Worm (Caenorhabditis elegans) whole organism, early embryonic: ENCODE results near the gene xbx-5.
"Not testable (repeated sequence)": the region's sequence is repeated elsewhere in the genome, so short reads cannot be mapped to it uniquely, and the experiment has no call there.

Source experiments
- B0310.2 ChIP-seq: sonication (generic microtip); optimal IDR thresholded peaks from 2 replicates; lab custom pipeline; 2016; ENCODE audit warnings: mild to moderate bottlenecking, missing genetic modification characterization, missing compliant biosample characterization
- F13C5.2 ChIP-seq: sonication (generic microtip); optimal IDR thresholded peaks from 2 replicates; lab custom pipeline; 2017; ENCODE audit warnings: mild to moderate bottlenecking, missing genetic modification characterization, inconsistent platforms, missing compliant biosample characterization
- aly-1 ChIP-seq: sonication (generic microtip); optimal IDR thresholded peaks from 2 replicates; lab custom pipeline; 2016; ENCODE audit warnings: missing genetic modification characterization, missing compliant biosample characterization
- ama-1 ChIP-seq: fragments of 150-350 bp; optimal IDR thresholded peaks from 2 replicates; lab custom pipeline; 2014
- ceh-13 ChIP-seq: fragments of 200-800 bp; sonication (Bioruptor generic); optimal IDR thresholded peaks from 2 replicates; lab custom pipeline; 2018; ENCODE audit warnings: mild to moderate bottlenecking, missing genetic modification characterization, missing compliant biosample characterization
- ceh-36 ChIP-seq: sonication (generic microtip); optimal IDR thresholded peaks from 2 replicates; lab custom pipeline; 2016; ENCODE audit warnings: missing genetic modification characterization, inconsistent platforms, missing compliant biosample characterization
- ets-7 ChIP-seq: sonication (generic microtip); optimal IDR thresholded peaks from 2 replicates; lab custom pipeline; 2016; ENCODE audit warnings: missing genotype, missing genetic modification characterization, missing compliant biosample characterization
- flt-1 ChIP-seq: fragments of 200-800 bp; sonication (Bioruptor generic); IDR thresholded peaks from 2 replicates; pipeline ENCODE4 v1.3.6; 2022; ENCODE audit warnings: missing genetic modification characterization, missing compliant biosample characterization
- hmbx-1 ChIP-seq: sonication (generic microtip); optimal IDR thresholded peaks from 2 replicates; lab custom pipeline; 2016; ENCODE audit warnings: mild to moderate bottlenecking, missing genetic modification characterization, missing compliant biosample characterization
- hmg-4 ChIP-seq: fragments of 200-800 bp; sonication (Bioruptor generic); optimal IDR thresholded peaks from 2 replicates; lab custom pipeline; 2018; ENCODE audit warnings: mild to moderate bottlenecking, missing genetic modification characterization, missing compliant biosample characterization
- hnd-1 ChIP-seq: sonication (generic microtip); optimal IDR thresholded peaks from 2 replicates; lab custom pipeline; 2016; ENCODE audit warnings: missing genetic modification characterization, missing compliant biosample characterization
- pes-1 ChIP-seq: fragments of 200-800 bp; sonication (Bioruptor generic); IDR thresholded peaks from 2 replicates; pipeline ENCODE4 v1.3.6; 2022; ENCODE audit warnings: missing genetic modification reagents, missing genetic modification characterization, missing compliant biosample characterization
- scrt-1 ChIP-seq: fragments of 200-800 bp; sonication (Bioruptor generic); IDR thresholded peaks from 2 replicates; pipeline ENCODE4 v1.3.6; 2022; ENCODE audit warnings: missing genetic modification characterization, missing compliant biosample characterization
- sea-1 ChIP-seq: fragments of 200-800 bp; sonication (Bioruptor generic); conservative IDR thresholded peaks from 2 replicates; pipeline ENCODE4 v1.3.6; 2022; ENCODE audit warnings: missing genetic modification characterization, missing compliant biosample characterization
- tbx-11 ChIP-seq: fragments of 200-800 bp; sonication (Bioruptor generic); IDR thresholded peaks from 2 replicates; pipeline ENCODE4 v1.3.6; 2022; ENCODE audit warnings: missing genetic modification characterization, missing compliant biosample characterization
- tbx-37 ChIP-seq: fragments of 200-800 bp; sonication (Bioruptor generic); conservative IDR thresholded peaks from 2 replicates; pipeline ENCODE4 v1.3.6; 2022; ENCODE audit warnings: missing genetic modification reagents, missing genetic modification characterization, missing compliant biosample characterization
- tra-4 ChIP-seq: sonication (generic microtip); optimal IDR thresholded peaks from 2 replicates; lab custom pipeline; 2017; ENCODE audit warnings: missing genetic modification characterization, missing compliant biosample characterization

The xbx-5 gene

DNA sequence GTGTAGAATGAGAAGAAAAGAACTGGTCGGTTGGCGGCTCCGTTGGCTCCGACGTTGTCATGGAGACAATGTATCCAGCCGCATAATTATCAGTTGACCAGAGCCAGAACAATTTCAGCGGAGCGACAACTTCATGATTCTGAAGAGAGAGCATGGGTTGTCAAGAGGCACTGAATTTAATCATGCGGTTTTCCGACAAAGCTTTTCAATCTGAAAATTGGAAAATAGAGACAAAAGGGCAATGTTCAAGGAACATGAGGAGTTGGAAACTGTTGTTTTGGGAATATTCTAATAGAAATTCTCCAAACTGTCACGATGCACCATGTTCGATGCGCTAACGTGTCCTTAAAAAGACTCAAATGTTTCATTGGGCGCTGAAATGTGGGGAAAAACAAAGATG, at the start of gene xbx-5:
Gene xbx-5 (minus strand): TSS at position 56 of the 400 bp plus-strand sequence.
- no peak for TF ChIP-seq tra-4 (tag; lab: Kevin White, UChicago)
- TF ChIP-seq aly-1, result no peak
- no peak for TF ChIP-seq F13C5.2 (tag; lab: Kevin White, UChicago)
- no peak for TF ChIP-seq hmbx-1
- TF ChIP-seq hnd-1 (tag; lab: Kevin White, UChicago), result no peak
- TF ChIP-seq ets-7, result no peak
- TF ChIP-seq ceh-13 (GFP tag; lab: Kevin White, UChicago), result no peak
- TF ChIP-seq tbx-37 (GFP tag; lab: Robert Waterston, UW), result no peak
- no peak for TF ChIP-seq flt-1 (GFP tag; lab: Robert Waterston, UW)

ce11 chrIII:3852030-3852579, 47.8 kb upstream of the xbx-5 start, which contains the start of gene cyp-25A4:
cyp-25A4 (minus strand) TSS chrIII:3852080.
- not testable (repeated sequence) for TF ChIP-seq hmg-4 (GFP tag; lab: Kevin White, UChicago); ceh-13 (GFP tag; lab: Kevin White, UChicago); ceh-36 (tag; lab: Kevin White, UChicago)

ce11 chrIII:3844746-3845145, 40.5 kb upstream of the xbx-5 start, which contains the start of gene maph-1.3:
maph-1.3 (plus strand) TSS chrIII:3844893.
- TF ChIP-seq hmbx-1; F13C5.2 (tag; lab: Kevin White, UChicago); B0310.2 (tag; lab: Kevin White, UChicago): not testable (repeated sequence)

- TF ChIP-seq tbx-11 (GFP tag; lab: Robert Waterston, UW); flt-1 (GFP tag; lab: Robert Waterston, UW); ama-1 (lab: Kevin White, UChicago): not testable (repeated sequence)
Measured at ce11 chrIII:3843514-3843913, 39.2 kb upstream of the xbx-5 start, which contains the start of gene C36A4.4. C36A4.4 (minus strand) TSS chrIII:3843614.

ce11 chrIII:3840279-3840678, 36.0 kb upstream of the xbx-5 start, which contains the start of gene C36A4.11:
C36A4.11 (plus strand) TSS chrIII:3840579.
- not testable (repeated sequence) for TF ChIP-seq ets-7; ceh-13 (GFP tag; lab: Kevin White, UChicago); tbx-37 (GFP tag; lab: Robert Waterston, UW)

- no peak for TF ChIP-seq hmg-4 (GFP tag; lab: Kevin White, UChicago)
- TF ChIP-seq B0310.2 (tag; lab: Kevin White, UChicago), result no peak
- TF ChIP-seq sea-1 (GFP tag; lab: Robert Waterston, UW), result no peak
- TF ChIP-seq tra-4 (tag; lab: Kevin White, UChicago), result no peak
Measured at ce11 chrIII:3839635-3840034, 35.4 kb upstream of the xbx-5 start, which contains the start of gene cyp-25A3. cyp-25A3 (minus strand) TSS chrIII:3839735.

DNA sequence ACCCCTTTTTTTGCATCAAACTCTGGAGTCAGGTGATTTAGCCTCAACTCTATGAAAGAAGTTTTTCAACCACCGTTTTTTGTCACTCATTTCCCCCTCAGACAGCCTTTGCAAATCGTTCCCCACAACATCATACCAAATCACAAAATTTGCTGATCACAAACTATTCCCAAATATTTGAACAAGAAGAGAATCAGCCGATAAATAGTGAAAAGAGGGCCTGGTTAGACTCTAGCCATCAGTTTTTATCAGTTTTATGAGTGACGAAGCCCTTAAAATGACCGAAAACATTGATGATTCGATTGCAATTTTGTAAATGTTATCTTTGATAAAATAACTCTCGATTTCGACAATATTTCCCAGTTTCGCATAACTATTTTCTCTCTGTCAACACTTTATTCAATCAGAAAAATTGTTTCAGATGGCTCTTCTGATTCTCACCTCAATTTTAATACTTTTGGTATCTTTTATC, 30.6 kb upstream of the xbx-5 start, which contains the start of gene cyp-25A2:
Gene cyp-25A2 (plus strand): TSS at position 422 of the 472 bp plus-strand sequence.
- no peak for TF ChIP-seq tra-4 (tag; lab: Kevin White, UChicago)
- no peak for TF ChIP-seq flt-1 (GFP tag; lab: Robert Waterston, UW)
- no peak for TF ChIP-seq ama-1 (lab: Kevin White, UChicago)
- no peak for TF ChIP-seq ceh-36 (tag; lab: Kevin White, UChicago)

DNA sequence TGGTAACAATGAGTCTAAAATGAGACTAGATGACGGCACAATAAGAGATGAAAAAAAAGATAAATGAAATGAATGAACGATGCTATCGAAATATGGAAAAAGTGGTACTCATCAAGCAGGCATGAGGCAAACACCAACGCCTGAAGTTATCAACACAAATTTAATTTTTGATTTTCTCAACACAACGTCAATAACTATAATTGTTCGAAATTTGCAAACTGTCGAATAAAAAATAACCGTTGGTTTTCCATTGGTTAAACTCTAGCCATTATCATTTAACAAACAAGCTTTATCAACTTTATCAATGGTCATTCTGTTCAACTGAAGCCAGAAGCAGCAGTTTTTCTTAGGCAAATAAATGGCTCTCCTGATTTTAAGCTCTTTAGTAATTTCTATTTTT, 28.0 kb upstream of the xbx-5 start, which contains the start of gene cyp-25A1:
Gene cyp-25A1 (plus strand): TSS at position 301 of the 400 bp plus-strand sequence.
- TF ChIP-seq ceh-13 (GFP tag; lab: Kevin White, UChicago), result no peak
- no peak for TF ChIP-seq sea-1 (GFP tag; lab: Robert Waterston, UW)
- no peak for TF ChIP-seq flt-1 (GFP tag; lab: Robert Waterston, UW)
- TF ChIP-seq pes-1 (GFP tag; lab: Robert Waterston, UW), result no peak
- no peak for TF ChIP-seq F13C5.2 (tag; lab: Kevin White, UChicago)
- no peak for TF ChIP-seq aly-1
- TF ChIP-seq tra-4 (tag; lab: Kevin White, UChicago), result no peak
- TF ChIP-seq ets-7, result no peak
- no peak for TF ChIP-seq B0310.2 (tag; lab: Kevin White, UChicago)
- no peak for TF ChIP-seq tbx-11 (GFP tag; lab: Robert Waterston, UW)
- TF ChIP-seq tbx-37 (GFP tag; lab: Robert Waterston, UW), result no peak
- TF ChIP-seq ceh-36 (tag; lab: Kevin White, UChicago), result no peak
- TF ChIP-seq hmbx-1, result no peak
- TF ChIP-seq hnd-1 (tag; lab: Kevin White, UChicago), result no peak
- no peak for TF ChIP-seq hmg-4 (GFP tag; lab: Kevin White, UChicago)
- no peak for TF ChIP-seq ama-1 (lab: Kevin White, UChicago)
- TF ChIP-seq scrt-1 (GFP tag; lab: Robert Waterston, UW), result no peak

ce11 chrIII:3831798-3832197, 27.5 kb upstream of the xbx-5 start:
- TF ChIP-seq ceh-36 (tag; lab: Kevin White, UChicago) (no peak), pes-1 (GFP tag; lab: Robert Waterston, UW) (no peak), tbx-11 (GFP tag; lab: Robert Waterston, UW) (no peak), ets-7 (no peak), aly-1 (no peak), F13C5.2 (tag; lab: Kevin White, UChicago) (no peak), ama-1 (lab: Kevin White, UChicago) (no peak), hnd-1 (tag; lab: Kevin White, UChicago) (no peak), tra-4 (tag; lab: Kevin White, UChicago) (no peak), B0310.2 (tag; lab: Kevin White, UChicago) (no peak), ceh-13 (GFP tag; lab: Kevin White, UChicago) (no peak), hmbx-1 (no peak), flt-1 (GFP tag; lab: Robert Waterston, UW) (no peak), scrt-1 (GFP tag; lab: Robert Waterston, UW) (no peak), tbx-37 (GFP tag; lab: Robert Waterston, UW) (no peak), hmg-4 (GFP tag; lab: Kevin White, UChicago) (no peak), sea-1 (GFP tag; lab: Robert Waterston, UW) (no peak)
